Worm (Caenorhabditis elegans): ENCODE results near the gene srw-121.

srw-121 gene

ce11 chrV:3024274-3024673 is 32.9 kb upstream of the srw-121 start, which contains the start of gene asp-8:
Gene asp-8, plus strand, starts transcription at chrV:3024549.
- TF ChIP-seq nhr-28 (tag; optimal IDR thresholded peaks at IDR 0.05) (peak; percentile 75), lim-7 (GFP tag; IDR thresholded peaks at IDR 0.05) (no peak), nhr-76 (tag; optimal IDR thresholded peaks at IDR 0.05) (no peak), daf-16 (GFP tag; optimal IDR thresholded peaks at IDR 0.05) (no peak), daf-16 (tag; optimal IDR thresholded peaks at IDR 0.05) (peak; percentile 63), tag-97 (GFP tag; IDR thresholded peaks at IDR 0.05) (no peak), madf-5 (GFP tag; IDR thresholded peaks at IDR 0.05) (no peak), lin-39 (tag; optimal IDR thresholded peaks at IDR 0.05) (no peak)

- no peak for TF ChIP-seq ZK546.5 (tag; optimal IDR thresholded peaks at IDR 0.05)
- TF ChIP-seq lin-1 (GFP tag; IDR thresholded peaks at IDR 0.05) = no peak
- TF ChIP-seq nhr-111 (GFP tag; optimal IDR thresholded peaks at IDR 0.05) = no peak
- TF ChIP-seq ceh-62 (tag; optimal IDR thresholded peaks at IDR 0.05) = no peak
- TF ChIP-seq dmd-9 (GFP tag; IDR thresholded peaks at IDR 0.05) = no peak
- no peak for TF ChIP-seq D1046.2 (GFP tag; IDR thresholded peaks at IDR 0.05)
- TF ChIP-seq skn-1 (tag; optimal IDR thresholded peaks at IDR 0.05) = no peak
- TF ChIP-seq T26A8.4 (GFP tag; IDR thresholded peaks at IDR 0.05) = no peak
- no peak for TF ChIP-seq attf-4 (tag; optimal IDR thresholded peaks at IDR 0.05)
- TF ChIP-seq hmg-1.1 (GFP tag; IDR thresholded peaks at IDR 0.05) = no peak
- no peak for TF ChIP-seq Y5F2A.4 (GFP tag; optimal IDR thresholded peaks at IDR 0.05)
- TF ChIP-seq dpl-1 (GFP tag; optimal IDR thresholded peaks at IDR 0.05) = no peak
- TF ChIP-seq rbr-2 (tag; optimal IDR thresholded peaks at IDR 0.05) = no peak
- TF ChIP-seq nhr-237 (tag; optimal IDR thresholded peaks at IDR 0.05) = no peak
- TF ChIP-seq tra-1 (GFP tag; IDR thresholded peaks at IDR 0.05) = no peak
Observed at ce11 chrV:3021306-3021705, 29.9 kb upstream of the srw-121 start, which contains the start of gene irld-12. Gene irld-12, minus strand, starts transcription at chrV:3021406.

ce11 chrV:3017930-3018329 is 26.5 kb upstream of the srw-121 start:
- TF ChIP-seq hif-1 (tag; optimal IDR thresholded peaks at IDR 0.05) = no peak
- TF ChIP-seq mdt-29 (GFP tag; IDR thresholded peaks at IDR 0.05) = no peak
- TF ChIP-seq ceh-44 (GFP tag; IDR thresholded peaks at IDR 0.05) = 0 out of 2 replicates have a peak, but pooled peaks have one; percentile 11
- 0 out of 2 replicates have a peak, but pooled peaks have one; percentile 30 for TF ChIP-seq dmd-8 (GFP tag; IDR thresholded peaks at IDR 0.05)
- no peak for TF ChIP-seq lim-7 (GFP tag; IDR thresholded peaks at IDR 0.05)
- no peak for TF ChIP-seq ZK546.5 (tag; optimal IDR thresholded peaks at IDR 0.05)
- no peak for TF ChIP-seq hlh-11 (tag; optimal IDR thresholded peaks at IDR 0.05)
- peak; percentile 54 for TF ChIP-seq set-16 (GFP tag; IDR thresholded peaks at IDR 0.05)
- TF ChIP-seq saeg-2 (GFP tag; IDR thresholded peaks at IDR 0.05) = no peak

ce11 chrV:3014185-3014584 is 22.8 kb upstream of the srw-121 start, which contains the start of gene K12D9.1:
Gene K12D9.1, plus strand, starts transcription at chrV:3014485.
- TF ChIP-seq dmd-8 (GFP tag; IDR thresholded peaks at IDR 0.05) = no peak
- no peak for TF ChIP-seq aha-1 (tag)
- TF ChIP-seq nhr-48 (tag; optimal IDR thresholded peaks at IDR 0.05) = no peak
- no peak for TF ChIP-seq zip-11 (GFP tag; IDR thresholded peaks at IDR 0.05)
- TF ChIP-seq lin-38 (GFP tag; IDR thresholded peaks at IDR 0.05) = no peak
- no peak for TF ChIP-seq lin-1 (GFP tag; IDR thresholded peaks at IDR 0.05)
- no peak for TF ChIP-seq ceh-82 (tag; optimal IDR thresholded peaks at IDR 0.05)
- TF ChIP-seq nhr-28 (tag; optimal IDR thresholded peaks at IDR 0.05) = peak; percentile 39

ce11 chrV:3011394-3011793 is 20.0 kb upstream of the srw-121 start, which contains the start of gene srw-135:
Gene srw-135, minus strand, starts transcription at chrV:3011494.
- TF ChIP-seq T20F7.1 (GFP tag; optimal IDR thresholded peaks at IDR 0.05) (no peak), unc-62 (GFP tag; optimal IDR thresholded peaks at IDR 0.05 in 1 of 2) (peak in 1 of 2 experiments; percentile 20), unc-62 (tag; optimal IDR thresholded peaks at IDR 0.05) (no peak), aha-1 (tag) (peak; percentile 44)
